Worm (Caenorhabditis elegans): ENCODE measurements around the gene C50F4.6.

The C50F4.6 gene

ce11 chrV:9544176-9544632 lies 1.7 kb upstream of the C50F4.6 start, which contains the start of gene mdf-1 (continued):
- TF ChIP-seq unc-62 (GFP tag; optimal IDR thresholded peaks at IDR 0.05) (no peak), pqm-1 (tag; optimal IDR thresholded peaks at IDR 0.05) (no peak), ceh-8 (GFP tag; optimal IDR thresholded peaks at IDR 0.05) (peak; percentile 34), egl-13 (tag; optimal IDR thresholded peaks at IDR 0.05) (peak; percentile 50), Y116A8C.19 (tag; optimal IDR thresholded peaks at IDR 0.05; ENCODE audit: borderline replicate concordance) (no peak), nhr-76 (tag; optimal IDR thresholded peaks at IDR 0.05) (no peak), nhr-28 (tag; optimal IDR thresholded peaks at IDR 0.05) (no peak), unc-130 (tag; optimal IDR thresholded peaks at IDR 0.05) (peak; percentile 58), rnt-1 (tag; optimal IDR thresholded peaks at IDR 0.05) (peak; percentile 61), mab-9 (GFP tag; IDR thresholded peaks at IDR 0.05) (no peak), sptf-1 (tag; optimal IDR thresholded peaks at IDR 0.05) (no peak), ceh-88 (GFP tag; IDR thresholded peaks at IDR 0.05) (peak; percentile 26; the same call in 1 of the 2 replicates), lir-3 (tag; optimal IDR thresholded peaks at IDR 0.05; ENCODE audit: poor library complexity) (peak; percentile 57), lin-14 (GFP tag; optimal IDR thresholded peaks at IDR 0.05) (peak; percentile 77), nhr-77 (tag; optimal IDR thresholded peaks at IDR 0.05) (no peak), fkh-4 (tag; optimal IDR thresholded peaks at IDR 0.05; ENCODE audit: borderline replicate concordance) (no peak), mep-1 (tag; optimal IDR thresholded peaks at IDR 0.05) (peak; percentile 26), ceh-90 (tag; optimal IDR thresholded peaks at IDR 0.05) (no peak), blmp-1 (tag; optimal IDR thresholded peaks at IDR 0.05) (peak; percentile 62), ceh-63 (GFP tag; optimal IDR thresholded peaks at IDR 0.05) (no peak), sup-37 (GFP tag; optimal IDR thresholded peaks at IDR 0.05) (no peak), C04F5.9 (tag; optimal IDR thresholded peaks at IDR 0.05) (no peak), unc-86 (tag; optimal IDR thresholded peaks at IDR 0.05) (peak; percentile 32), nhr-237 (tag; optimal IDR thresholded peaks at IDR 0.05) (no peak), F16B12.6 (tag; optimal IDR thresholded peaks at IDR 0.05) (peak; percentile 10), elt-2 (tag; optimal IDR thresholded peaks at IDR 0.05) (no peak), irx-1 (tag; optimal IDR thresholded peaks at IDR 0.05) (peak; percentile 40), zip-4 (GFP tag; optimal IDR thresholded peaks at IDR 0.05) (no peak), elt-3 (tag; optimal IDR thresholded peaks at IDR 0.05) (peak in 1 of 6 experiments; percentile 82), unc-98 (GFP tag; IDR thresholded peaks at IDR 0.05) (no peak), efl-3 (GFP tag; optimal IDR thresholded peaks at IDR 0.05) (no peak), fkh-8 (tag; optimal IDR thresholded peaks at IDR 0.05) (peak; percentile 57), mdl-1 (tag; optimal IDR thresholded peaks at IDR 0.05) (peak in 1 of 2 experiments; percentile 45), hlh-17 (GFP tag; optimal IDR thresholded peaks at IDR 0.05; ENCODE audit: borderline replicate concordance) (no peak), ztf-11 (tag; optimal IDR thresholded peaks at IDR 0.05) (no peak), lin-39 (tag; optimal IDR thresholded peaks at IDR 0.05) (no peak), tlp-1 (tag; optimal IDR thresholded peaks at IDR 0.05) (no peak), skn-1 (tag; optimal IDR thresholded peaks at IDR 0.05) (peak; percentile 67), fos-1 (tag; optimal IDR thresholded peaks at IDR 0.05) (no peak), nhr-84 (tag; optimal IDR thresholded peaks at IDR 0.05) (no peak), alr-1 (tag; optimal IDR thresholded peaks at IDR 0.05; ENCODE audit: borderline replicate concordance) (no peak), nhr-90 (tag; optimal IDR thresholded peaks at IDR 0.05; ENCODE audit: poor library complexity) (peak; percentile 68), hpl-2 (GFP tag; optimal IDR thresholded peaks at IDR 0.05) (no peak), nhr-47 (tag; optimal IDR thresholded peaks at IDR 0.05) (peak; percentile 75), C34B4.2 (tag; optimal IDR thresholded peaks at IDR 0.05) (no peak), tbx-2 (tag; optimal IDR thresholded peaks at IDR 0.05) (peak; percentile 60), lin-13 (GFP tag; optimal IDR thresholded peaks at IDR 0.05) (peak; percentile 62), dsc-1 (tag; optimal IDR thresholded peaks at IDR 0.05) (peak; percentile 49), efl-1 (optimal IDR thresholded peaks at IDR 0.05) (peak; percentile 75 to 92), efl-1 (GFP tag; optimal IDR thresholded peaks at IDR 0.05 in 1 of 2) (peak; percentile 91 to 99), nhr-20 (tag; optimal IDR thresholded peaks at IDR 0.05) (peak; percentile 75), lsy-2 (tag; optimal IDR thresholded peaks at IDR 0.05) (peak; percentile 59 to 81), pax-3 (tag; optimal IDR thresholded peaks at IDR 0.05) (no peak)

All from whole organism, L1 larva.